Fruit fly (Drosophila melanogaster) whole organism, adult: Measurements from ENCODE around the gene CG41099.

ENCODE experiments used
- CG33017 ChIP-seq: fragments of 200-800 bp; sonication (Bioruptor generic); optimal IDR thresholded peaks from 2 replicates; lab custom pipeline; 2018; ENCODE audit warnings: missing biosample characterization, mild to moderate bottlenecking, missing genetic modification characterization, moderate library complexity
- CG7045 ChIP-seq: fragments of 200-800 bp; sonication (Bioruptor generic); optimal IDR thresholded peaks from 2 replicates; lab custom pipeline; 2017; ENCODE audit warnings: missing biosample characterization, mild to moderate bottlenecking, missing genetic modification characterization

- TF ChIP-seq CG33017, result no peak
- TF ChIP-seq CG7045 (GFP tag; lab: Kevin White, UChicago), result no peak
Observed at dm6 chr3R:3842929-3843328, 3.6 kb upstream of the CG41099 start.
